Worm (Caenorhabditis elegans) whole organism, L4 larva: ENCODE results near the gene F31F7.1.

ENCODE experiments used
- T20F7.1 ChIP-seq: fragments of 200-800 bp; sonication (Bioruptor generic); optimal IDR thresholded peaks from 2 replicates; lab custom pipeline; 2018; ENCODE audit warnings: mild to moderate bottlenecking, missing genetic modification characterization, missing compliant biosample characterization
- Y75B8A.6 ChIP-seq: fragments of 200-800 bp; sonication (Bioruptor generic); IDR thresholded peaks from 2 replicates; pipeline ENCODE4 v1.3.6; 2022; ENCODE audit warnings: missing genetic modification reagents, missing genetic modification characterization, missing compliant biosample characterization
- aha-1 ChIP-seq: fragments of 150-350 bp; peaks from one replicate; lab custom pipeline; 2014; ENCODE audit warnings: missing biosample characterization, missing genetic modification characterization
- ama-1 ChIP-seq: fragments of 150-350 bp; optimal IDR thresholded peaks from 2 replicates; lab custom pipeline; 2014; ENCODE audit warnings: inconsistent platforms, mixed read lengths
- ceh-20 ChIP-seq: fragments of 200-800 bp; sonication (Bioruptor generic); IDR thresholded peaks from 2 replicates; pipeline ENCODE4 v1.3.6; 2022; ENCODE audit warnings: missing genetic modification reagents, missing genetic modification characterization, missing compliant biosample characterization
- ceh-28 ChIP-seq: fragments of 150-350 bp; optimal IDR thresholded peaks from 2 replicates; lab custom pipeline; 2014; ENCODE audit warnings: missing biosample characterization, missing genetic modification reagents, missing genetic modification characterization
- ceh-82 ChIP-seq: sonication (generic microtip); optimal IDR thresholded peaks from 2 replicates; lab custom pipeline; 2017; ENCODE audit warnings: missing biosample characterization, missing genetic modification characterization
- ces-1 ChIP-seq: fragments of 150-350 bp; sonication (generic microtip); optimal IDR thresholded peaks from 4 replicates; lab custom pipeline; 2014; ENCODE audit warnings: missing biosample characterization, missing genetic modification reagents, missing genetic modification characterization
- ctbp-1 ChIP-seq: fragments of 200-800 bp; sonication (Bioruptor generic); IDR thresholded peaks from 2 replicates; pipeline ENCODE4 v1.3.6; 2022; ENCODE audit warnings: missing genetic modification reagents, missing genetic modification characterization, missing compliant biosample characterization
- daf-12 ChIP-seq: fragments of 150-350 bp; optimal IDR thresholded peaks from 2 replicates; lab custom pipeline; 2014; ENCODE audit warnings: missing biosample characterization, missing genetic modification reagents, missing genetic modification characterization
- daf-16 ChIP-seq, 3 experiments: sonication (generic microtip); optimal IDR thresholded peaks; 2 replicates each; lab custom pipeline; 2016 to 2017; ENCODE audit warnings: missing genetic modification characterization in 3 of 3, missing genetic modification reagents in 3 of 3, mild to moderate bottlenecking in 2 of 3, missing compliant biosample characterization in 2 of 3, missing biosample characterization in 1 of 3, moderate library complexity in 1 of 3
- dmd-6 ChIP-seq: fragments of 200-800 bp; sonication (Bioruptor generic); IDR thresholded peaks from 2 replicates; pipeline ENCODE4 v1.3.6; 2022; ENCODE audit warnings: missing genetic modification reagents, missing genetic modification characterization, missing compliant biosample characterization
- dpl-1 ChIP-seq: fragments of 150-350 bp; optimal IDR thresholded peaks from 2 replicates; lab custom pipeline; 2014; ENCODE audit warnings: missing biosample characterization, missing genetic modification reagents, missing genetic modification characterization
- dve-1 ChIP-seq: sonication (generic microtip); optimal IDR thresholded peaks from 2 replicates; lab custom pipeline; 2017; ENCODE audit warnings: antibody characterized with exemption, mild to moderate bottlenecking, missing genetic modification characterization, missing compliant biosample characterization; ENCODE audit not compliant: insufficient read depth
- egl-43 ChIP-seq: fragments of 200-800 bp; sonication (Bioruptor generic); IDR thresholded peaks from 2 replicates; pipeline ENCODE4 v1.3.6; 2022; ENCODE audit warnings: missing genetic modification reagents, missing genetic modification characterization, missing compliant biosample characterization
- hlh-11 ChIP-seq: fragments of 200-800 bp; sonication (Bioruptor generic); optimal IDR thresholded peaks from 2 replicates; lab custom pipeline; 2018; ENCODE audit warnings: mild to moderate bottlenecking, missing genetic modification characterization, missing compliant biosample characterization
- hlh-30 ChIP-seq: sonication (generic microtip); optimal IDR thresholded peaks from 2 replicates; lab custom pipeline; 2017; ENCODE audit warnings: antibody characterized with exemption, mild to moderate bottlenecking, missing genetic modification characterization, missing compliant biosample characterization; ENCODE audit not compliant: insufficient read depth
- lin-38 ChIP-seq: fragments of 200-800 bp; sonication (Bioruptor generic); IDR thresholded peaks from 2 replicates; pipeline ENCODE4 v1.3.6; 2022; ENCODE audit warnings: missing genetic modification reagents, missing genetic modification characterization, missing compliant biosample characterization
- madf-5 ChIP-seq, 2 experiments: fragments of 200-800 bp; sonication (Bioruptor generic); IDR thresholded peaks; 2 replicates each; pipeline ENCODE4 v1.3.6; 2022; ENCODE audit warnings: missing compliant biosample characterization in 2 of 2, missing genetic modification characterization in 2 of 2
- madf-9 ChIP-seq: fragments of 200-800 bp; sonication (Bioruptor generic); conservative IDR thresholded peaks from 2 replicates; pipeline ENCODE4 v1.3.6; 2022; ENCODE audit warnings: missing genetic modification reagents, missing genetic modification characterization, missing compliant biosample characterization
- mdt-29 ChIP-seq: fragments of 200-800 bp; sonication (Bioruptor generic); IDR thresholded peaks from 2 replicates; pipeline ENCODE4 v1.3.6; 2022; ENCODE audit warnings: missing genetic modification reagents, missing genetic modification characterization, missing compliant biosample characterization
- mep-1 ChIP-seq: fragments of 150-350 bp; sonication (generic microtip); optimal IDR thresholded peaks from 3 replicates; lab custom pipeline; 2014; ENCODE audit warnings: missing biosample characterization, missing genetic modification characterization
- mxl-3 ChIP-seq: fragments of 200-800 bp; sonication (Bioruptor generic); optimal IDR thresholded peaks from 2 replicates; lab custom pipeline; 2018; ENCODE audit warnings: mild to moderate bottlenecking, missing genetic modification characterization, missing compliant biosample characterization
- nhr-25 ChIP-seq: sonication (generic microtip); optimal IDR thresholded peaks from 2 replicates; lab custom pipeline; 2017; ENCODE audit warnings: missing genetic modification characterization, mild to moderate bottlenecking, missing compliant biosample characterization, antibody characterized with exemption, moderate library complexity, borderline replicate concordance; ENCODE audit not compliant: insufficient read depth
- nhr-42 ChIP-seq: fragments of 200-800 bp; sonication (Bioruptor generic); IDR thresholded peaks from 2 replicates; pipeline ENCODE4 v1.3.6; 2022; ENCODE audit warnings: missing genetic modification characterization, missing compliant biosample characterization
- nhr-76 ChIP-seq: fragments of 150-350 bp; optimal IDR thresholded peaks from 2 replicates; lab custom pipeline; 2014; ENCODE audit warnings: missing biosample characterization, missing genetic modification characterization
- nhr-77 ChIP-seq: fragments of 150-350 bp; optimal IDR thresholded peaks from 2 replicates; lab custom pipeline; 2014; ENCODE audit warnings: missing biosample characterization, missing genetic modification characterization
- php-3 ChIP-seq: fragments of 200-800 bp; sonication (Bioruptor generic); IDR thresholded peaks from 2 replicates; pipeline ENCODE4 v1.3.6; 2022; ENCODE audit warnings: missing genetic modification reagents, missing genetic modification characterization, missing compliant biosample characterization
- sdz-12 ChIP-seq: fragments of 200-800 bp; sonication (Bioruptor generic); optimal IDR thresholded peaks from 2 replicates; lab custom pipeline; 2018; ENCODE audit warnings: mild to moderate bottlenecking, missing genetic modification characterization, missing compliant biosample characterization
- skn-1 ChIP-seq: fragments of 150-350 bp; optimal IDR thresholded peaks from 2 replicates; lab custom pipeline; 2014; ENCODE audit warnings: missing biosample characterization, missing genetic modification characterization
- snpc-4 ChIP-seq: fragments of 150-350 bp; optimal IDR thresholded peaks from 2 replicates; lab custom pipeline; 2014; ENCODE audit warnings: missing biosample characterization, missing genetic modification characterization
- unc-130 ChIP-seq: sonication (generic microtip); optimal IDR thresholded peaks from 2 replicates; lab custom pipeline; 2016; ENCODE audit warnings: missing genetic modification reagents, missing genetic modification characterization, missing compliant biosample characterization
- unc-62 ChIP-seq, 3 experiments: fragments of 150-350 bp in 1 of 3; sonication (generic microtip); optimal IDR thresholded peaks in 2 of 3; peaks in 1 of 3; 1 replicate in 1 of 3; 2 replicates in 2 of 3; lab custom pipeline; 2014 to 2017; ENCODE audit warnings: missing biosample characterization in 3 of 3, missing genetic modification characterization in 3 of 3, missing genetic modification reagents in 3 of 3, missing genotype in 1 of 3
- zag-1 ChIP-seq: fragments of 150-350 bp; optimal IDR thresholded peaks from 2 replicates; lab custom pipeline; 2014; ENCODE audit warnings: missing biosample characterization, missing genetic modification characterization

Gene F31F7.1

ce11 chrV:6275209-6275608, 1.0 kb upstream of the F31F7.1 start (continued):
- peak; percentile 8 for TF ChIP-seq mep-1 (tag; lab: Kevin White, UChicago)
- no peak for TF ChIP-seq madf-9
- TF ChIP-seq snpc-4 (tag; lab: Kevin White, UChicago), result no peak
- no peak for TF ChIP-seq dpl-1 (GFP tag; lab: Kevin White, UChicago)
- no peak for TF ChIP-seq nhr-76 (tag; lab: Kevin White, UChicago)
- TF ChIP-seq nhr-25, result no peak
- no peak for TF ChIP-seq daf-12 (tag; lab: Kevin White, UChicago)
- TF ChIP-seq madf-5 (GFP tag; IDR thresholded peaks at IDR 0.05; lab: Robert Waterston, UW), result no peak
- no peak for TF ChIP-seq mdt-29 (GFP tag; lab: Robert Waterston, UW)
- TF ChIP-seq sdz-12 (GFP tag; lab: Kevin White, UChicago), result no peak
- no peak for TF ChIP-seq ceh-82
- TF ChIP-seq php-3 (GFP tag; lab: Robert Waterston, UW), result peak; percentile 85
- no peak for TF ChIP-seq ces-1 (GFP tag; lab: Kevin White, UChicago)
- TF ChIP-seq ceh-28 (tag; lab: Kevin White, UChicago), result no peak
- no peak for TF ChIP-seq T20F7.1 (GFP tag; lab: Kevin White, UChicago)

- TF ChIP-seq mxl-3, result peak; percentile 23
- peak; percentile 59 for TF ChIP-seq hlh-30 (tag; lab: Kevin White, UChicago)
- TF ChIP-seq ceh-20 (GFP tag; lab: Robert Waterston, UW), result 0 out of 2 replicates have a peak, but pooled peaks have one; percentile 6
- TF ChIP-seq nhr-77 (tag; lab: Kevin White, UChicago), result peak; percentile 46
- peak; percentile 21 for TF ChIP-seq mep-1 (tag; lab: Kevin White, UChicago)
- peak; percentile 86 for TF ChIP-seq ama-1
- TF ChIP-seq dve-1 (tag; lab: Kevin White, UChicago), result peak; percentile 23
- TF ChIP-seq daf-16 (GFP tag; optimal IDR thresholded peaks at IDR 0.05; lab: Kevin White, UChicago), result no peak
- peak; percentile 65 for TF ChIP-seq daf-16 (tag; optimal IDR thresholded peaks at IDR 0.05; lab: Kevin White, UChicago)
- no peak for TF ChIP-seq Y75B8A.6 (GFP tag; lab: Robert Waterston, UW)
- peak; percentile 17 for TF ChIP-seq hlh-11 (tag; lab: Kevin White, UChicago)
- no peak; the same call in 1 of the 2 replicates for TF ChIP-seq nhr-42 (GFP tag; lab: Robert Waterston, UW)
- peak; percentile 91 for TF ChIP-seq aha-1 (tag; lab: Kevin White, UChicago)
- TF ChIP-seq unc-62 (GFP tag; optimal IDR thresholded peaks at IDR 0.05 in 1 of 2; lab: Kevin White, UChicago), result peak in 1 of 2 experiments; percentile 86
- no peak for TF ChIP-seq unc-62 (tag; optimal IDR thresholded peaks at IDR 0.05; lab: Kevin White, UChicago)
- TF ChIP-seq lin-38 (GFP tag; lab: Robert Waterston, UW), result 0 out of 2 replicates have a peak, but pooled peaks have one; percentile 8
- no peak for TF ChIP-seq unc-130 (GFP tag; lab: Kevin White, UChicago)
- no peak for TF ChIP-seq skn-1 (tag; lab: Kevin White, UChicago)
- TF ChIP-seq zag-1, result no peak
- peak; percentile 24; the same call in 1 of the 2 replicates for TF ChIP-seq dmd-6 (GFP tag; lab: Robert Waterston, UW)
- TF ChIP-seq ctbp-1 (GFP tag; lab: Robert Waterston, UW), result no peak
- no peak for TF ChIP-seq egl-43 (GFP tag; lab: Robert Waterston, UW)
- TF ChIP-seq sdz-12 (GFP tag; lab: Kevin White, UChicago), result peak; percentile 11
These were observed 1.1 kb downstream of the F31F7.1 start for ce11 chrV:6277178-6277834.
